Worm (Caenorhabditis elegans): ENCODE results near the gene fat-7.

Gene fat-7

DNA sequence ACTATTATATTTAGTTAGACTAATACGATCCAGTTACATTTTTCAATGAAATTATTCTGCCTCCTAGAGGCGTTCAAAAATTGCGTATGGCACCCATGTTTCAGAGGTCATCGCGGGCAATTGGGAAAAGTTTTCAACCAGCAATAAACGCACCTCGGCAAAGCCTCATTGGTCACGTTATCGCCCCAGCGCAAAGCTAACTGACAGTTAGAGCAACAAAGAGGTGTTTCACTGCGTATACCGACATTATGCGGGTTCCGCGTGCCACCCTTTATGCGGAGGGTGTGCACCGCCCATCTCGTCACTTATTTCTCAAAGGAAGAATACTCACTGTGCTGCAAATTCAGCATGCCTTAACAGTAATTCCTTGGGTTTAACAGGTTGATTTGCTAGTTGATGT, 10.3 kb downstream of the fat-7 start:
- no peak for TF ChIP-seq B0310.2 (tag; optimal IDR thresholded peaks at IDR 0.05)
- TF ChIP-seq sea-1 (GFP tag; conservative IDR thresholded peaks at IDR 0.05): 0 out of 2 replicates have a peak, but pooled peaks have one; percentile 37
- TF ChIP-seq tbx-11 (GFP tag; IDR thresholded peaks at IDR 0.05): 0 out of 2 replicates have a peak, but pooled peaks have one; percentile 29
- TF ChIP-seq scrt-1 (GFP tag; IDR thresholded peaks at IDR 0.05): no peak

DNA sequence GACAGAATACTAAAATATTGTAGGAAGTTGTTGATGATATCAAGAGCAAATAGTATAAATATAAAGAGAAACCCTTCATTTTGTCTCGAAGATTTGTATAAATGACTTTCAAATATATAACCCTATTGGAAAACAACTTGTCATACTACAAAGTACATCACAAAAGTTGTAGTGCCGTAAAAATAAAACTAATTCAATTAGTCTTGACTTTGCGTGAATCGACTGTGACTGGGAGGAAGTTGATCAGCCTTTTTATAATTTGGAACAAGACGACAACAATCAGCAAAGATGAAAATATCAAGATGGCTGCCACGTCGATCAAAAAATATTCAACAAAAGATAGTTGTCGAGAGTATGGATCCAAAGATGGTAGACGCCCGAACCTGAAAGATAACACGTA, 11.1 kb downstream of the fat-7 start, which contains the start of gene ugt-40:
Gene ugt-40 (minus strand): TSS at position 101 of the 400 bp plus-strand sequence.
- TF ChIP-seq ceh-13 (GFP tag; optimal IDR thresholded peaks at IDR 0.05) (no peak), B0310.2 (tag; optimal IDR thresholded peaks at IDR 0.05) (no peak), tra-4 (tag; optimal IDR thresholded peaks at IDR 0.05) (no peak), tbx-11 (GFP tag; IDR thresholded peaks at IDR 0.05) (no peak), flt-1 (GFP tag; IDR thresholded peaks at IDR 0.05) (no peak), pes-1 (GFP tag; IDR thresholded peaks at IDR 0.05) (no peak), sea-1 (GFP tag; conservative IDR thresholded peaks at IDR 0.05) (no peak), aly-1 (tag; optimal IDR thresholded peaks at IDR 0.05) (no peak), ama-1 (optimal IDR thresholded peaks at IDR 0.05) (no peak), tbx-37 (GFP tag; conservative IDR thresholded peaks at IDR 0.05) (no peak), F13C5.2 (tag; optimal IDR thresholded peaks at IDR 0.05) (no peak), hmbx-1 (tag; optimal IDR thresholded peaks at IDR 0.05) (no peak), hnd-1 (tag; optimal IDR thresholded peaks at IDR 0.05) (no peak), scrt-1 (GFP tag; IDR thresholded peaks at IDR 0.05) (no peak)

DNA sequence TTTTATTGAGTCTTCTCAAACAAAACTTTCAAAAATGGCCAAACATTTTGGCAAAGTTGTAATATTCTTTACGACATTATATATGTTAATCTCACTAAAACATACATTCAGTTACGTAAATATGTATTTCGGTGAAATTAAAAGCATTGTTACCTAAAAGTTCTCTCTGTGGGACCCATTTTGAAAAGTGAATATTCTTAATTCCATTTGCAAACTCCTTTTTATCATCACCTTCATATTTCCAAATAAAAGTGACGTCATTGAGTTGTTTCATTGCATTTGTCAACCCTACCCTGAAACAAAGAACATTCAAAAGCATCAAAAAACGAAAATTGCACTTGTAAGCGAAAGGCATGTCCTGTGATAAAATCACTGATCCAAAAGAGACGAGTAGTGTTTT, 12.6 kb downstream of the fat-7 start:
- no peak for TF ChIP-seq tbx-37 (GFP tag; conservative IDR thresholded peaks at IDR 0.05)
- no peak for TF ChIP-seq scrt-1 (GFP tag; IDR thresholded peaks at IDR 0.05)
- no peak for TF ChIP-seq pes-1 (GFP tag; IDR thresholded peaks at IDR 0.05)
- no peak for TF ChIP-seq hnd-1 (tag; optimal IDR thresholded peaks at IDR 0.05)
- TF ChIP-seq aly-1 (tag; optimal IDR thresholded peaks at IDR 0.05): no peak
- no peak for TF ChIP-seq ceh-13 (GFP tag; optimal IDR thresholded peaks at IDR 0.05)

ce11 chrV:7138320-7138719, 14.6 kb downstream of the fat-7 start, which contains the start of gene str-112:
Gene str-112, minus strand, starts transcription at chrV:7138420.
- no peak for TF ChIP-seq ama-1 (optimal IDR thresholded peaks at IDR 0.05)
- no peak for TF ChIP-seq sea-1 (GFP tag; conservative IDR thresholded peaks at IDR 0.05)
- no peak for TF ChIP-seq hmg-4 (GFP tag; optimal IDR thresholded peaks at IDR 0.05)

- TF ChIP-seq ceh-13 (GFP tag; optimal IDR thresholded peaks at IDR 0.05) (no peak), sea-1 (GFP tag; conservative IDR thresholded peaks at IDR 0.05) (no peak), hmg-4 (GFP tag; optimal IDR thresholded peaks at IDR 0.05) (no peak), hnd-1 (tag; optimal IDR thresholded peaks at IDR 0.05) (no peak), tbx-11 (GFP tag; IDR thresholded peaks at IDR 0.05) (no peak), hmbx-1 (tag; optimal IDR thresholded peaks at IDR 0.05) (no peak), aly-1 (tag; optimal IDR thresholded peaks at IDR 0.05) (no peak), ets-7 (tag; optimal IDR thresholded peaks at IDR 0.05) (no peak), B0310.2 (tag; optimal IDR thresholded peaks at IDR 0.05) (no peak), pes-1 (GFP tag; IDR thresholded peaks at IDR 0.05) (no peak), ceh-36 (tag; optimal IDR thresholded peaks at IDR 0.05) (no peak), F13C5.2 (tag; optimal IDR thresholded peaks at IDR 0.05) (no peak), tbx-37 (GFP tag; conservative IDR thresholded peaks at IDR 0.05) (no peak), ama-1 (optimal IDR thresholded peaks at IDR 0.05) (no peak), flt-1 (GFP tag; IDR thresholded peaks at IDR 0.05) (no peak), tra-4 (tag; optimal IDR thresholded peaks at IDR 0.05) (no peak), scrt-1 (GFP tag; IDR thresholded peaks at IDR 0.05) (no peak)
Observed at ce11 chrV:7136859-7137258, 16.1 kb downstream of the fat-7 start.

DNA sequence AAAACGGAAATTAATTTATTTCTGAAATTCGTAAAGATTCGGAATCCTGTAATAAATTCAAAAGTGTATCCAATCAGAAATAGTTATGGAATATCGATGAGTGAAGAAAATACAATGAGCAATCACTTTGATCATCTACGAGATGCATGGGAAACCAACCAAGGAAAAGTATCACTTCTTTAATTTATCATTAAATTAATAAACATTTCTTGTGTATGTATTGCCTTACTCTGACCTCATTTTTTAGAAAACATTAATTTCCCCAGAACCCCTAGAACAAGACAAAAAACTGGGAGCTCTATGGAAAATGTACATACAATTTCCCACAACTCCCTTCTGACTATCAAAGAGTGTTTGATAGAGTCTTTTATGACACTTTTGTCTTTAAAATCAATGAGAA, 19.0 kb downstream of the fat-7 start, which contains the start of gene F10D2.16:
Gene F10D2.16 (plus strand): TSS at position 301 of the 400 bp plus-strand sequence.
- TF ChIP-seq hmg-4 (GFP tag; optimal IDR thresholded peaks at IDR 0.05) (no peak), flt-1 (GFP tag; IDR thresholded peaks at IDR 0.05) (no peak), tra-4 (tag; optimal IDR thresholded peaks at IDR 0.05) (no peak), ceh-36 (tag; optimal IDR thresholded peaks at IDR 0.05) (no peak), ceh-13 (GFP tag; optimal IDR thresholded peaks at IDR 0.05) (no peak), F13C5.2 (tag; optimal IDR thresholded peaks at IDR 0.05) (no peak)

- TF ChIP-seq tra-4 (tag; optimal IDR thresholded peaks at IDR 0.05) (no peak), aly-1 (tag; optimal IDR thresholded peaks at IDR 0.05) (no peak), sea-1 (GFP tag; conservative IDR thresholded peaks at IDR 0.05) (no peak), pes-1 (GFP tag; IDR thresholded peaks at IDR 0.05) (no peak), tbx-37 (GFP tag; conservative IDR thresholded peaks at IDR 0.05) (no peak), hmg-4 (GFP tag; optimal IDR thresholded peaks at IDR 0.05) (no peak), B0310.2 (tag; optimal IDR thresholded peaks at IDR 0.05) (no peak), flt-1 (GFP tag; IDR thresholded peaks at IDR 0.05) (no peak), F13C5.2 (tag; optimal IDR thresholded peaks at IDR 0.05) (no peak), tbx-11 (GFP tag; IDR thresholded peaks at IDR 0.05) (no peak), hmbx-1 (tag; optimal IDR thresholded peaks at IDR 0.05) (no peak), ets-7 (tag; optimal IDR thresholded peaks at IDR 0.05) (no peak), ama-1 (optimal IDR thresholded peaks at IDR 0.05) (no peak), ceh-36 (tag; optimal IDR thresholded peaks at IDR 0.05) (no peak), ceh-13 (GFP tag; optimal IDR thresholded peaks at IDR 0.05) (no peak), hnd-1 (tag; optimal IDR thresholded peaks at IDR 0.05) (no peak)
Observed at ce11 chrV:7132248-7132647, 20.7 kb downstream of the fat-7 start, which contains the start of gene sre-10. Gene sre-10, plus strand, starts transcription at chrV:7132548.

DNA sequence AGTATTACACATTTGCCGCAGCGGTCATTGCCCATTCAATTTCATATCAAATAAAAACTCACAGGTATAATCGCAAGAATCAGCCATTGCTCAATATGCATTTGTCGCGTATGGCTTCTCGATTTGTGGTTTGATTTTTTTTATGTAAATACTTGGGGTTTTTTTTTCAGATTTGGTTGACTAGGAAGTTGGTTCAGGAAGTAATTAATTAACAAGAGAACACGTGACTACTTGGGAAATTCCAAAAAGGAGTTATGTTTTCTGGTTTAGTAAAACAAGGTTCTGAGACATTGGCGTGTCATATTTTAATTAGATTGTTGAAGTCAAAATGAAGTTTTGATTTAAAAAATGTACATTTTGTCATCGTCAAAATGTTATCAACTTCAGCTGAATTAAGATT, 22.0 kb downstream of the fat-7 start, which contains the start of gene srx-36:
Gene srx-36 (minus strand): TSS at position 101 of the 400 bp plus-strand sequence.
- TF ChIP-seq tbx-11 (GFP tag; IDR thresholded peaks at IDR 0.05) (no peak), ceh-36 (tag; optimal IDR thresholded peaks at IDR 0.05) (no peak), hnd-1 (tag; optimal IDR thresholded peaks at IDR 0.05) (no peak), hmg-4 (GFP tag; optimal IDR thresholded peaks at IDR 0.05) (no peak), aly-1 (tag; optimal IDR thresholded peaks at IDR 0.05) (no peak), tbx-37 (GFP tag; conservative IDR thresholded peaks at IDR 0.05) (no peak), sea-1 (GFP tag; conservative IDR thresholded peaks at IDR 0.05) (no peak), ceh-13 (GFP tag; optimal IDR thresholded peaks at IDR 0.05) (no peak), tra-4 (tag; optimal IDR thresholded peaks at IDR 0.05) (no peak), flt-1 (GFP tag; IDR thresholded peaks at IDR 0.05) (no peak), ama-1 (optimal IDR thresholded peaks at IDR 0.05) (no peak), ets-7 (tag; optimal IDR thresholded peaks at IDR 0.05) (no peak)

Data from whole organism, early embryonic.